Worm (Caenorhabditis elegans) whole organism, early embryonic: ENCODE results near the gene srz-101.

Source experiments
- B0310.2 ChIP-seq: sonication (generic microtip); optimal IDR thresholded peaks from 2 replicates; lab custom pipeline; 2016; ENCODE audit warnings: mild to moderate bottlenecking, missing genetic modification characterization, missing compliant biosample characterization
- aly-1 ChIP-seq: sonication (generic microtip); optimal IDR thresholded peaks from 2 replicates; lab custom pipeline; 2016; ENCODE audit warnings: missing genetic modification characterization, missing compliant biosample characterization
- ama-1 ChIP-seq: fragments of 150-350 bp; optimal IDR thresholded peaks from 2 replicates; lab custom pipeline; 2014
- flt-1 ChIP-seq: fragments of 200-800 bp; sonication (Bioruptor generic); IDR thresholded peaks from 2 replicates; pipeline ENCODE4 v1.3.6; 2022; ENCODE audit warnings: missing genetic modification characterization, missing compliant biosample characterization
- hmbx-1 ChIP-seq: sonication (generic microtip); optimal IDR thresholded peaks from 2 replicates; lab custom pipeline; 2016; ENCODE audit warnings: mild to moderate bottlenecking, missing genetic modification characterization, missing compliant biosample characterization
- hnd-1 ChIP-seq: sonication (generic microtip); optimal IDR thresholded peaks from 2 replicates; lab custom pipeline; 2016; ENCODE audit warnings: missing genetic modification characterization, missing compliant biosample characterization
- pes-1 ChIP-seq: fragments of 200-800 bp; sonication (Bioruptor generic); IDR thresholded peaks from 2 replicates; pipeline ENCODE4 v1.3.6; 2022; ENCODE audit warnings: missing genetic modification reagents, missing genetic modification characterization, missing compliant biosample characterization
- tbx-37 ChIP-seq: fragments of 200-800 bp; sonication (Bioruptor generic); conservative IDR thresholded peaks from 2 replicates; pipeline ENCODE4 v1.3.6; 2022; ENCODE audit warnings: missing genetic modification reagents, missing genetic modification characterization, missing compliant biosample characterization
- tra-4 ChIP-seq: sonication (generic microtip); optimal IDR thresholded peaks from 2 replicates; lab custom pipeline; 2017; ENCODE audit warnings: missing genetic modification characterization, missing compliant biosample characterization

DNA sequence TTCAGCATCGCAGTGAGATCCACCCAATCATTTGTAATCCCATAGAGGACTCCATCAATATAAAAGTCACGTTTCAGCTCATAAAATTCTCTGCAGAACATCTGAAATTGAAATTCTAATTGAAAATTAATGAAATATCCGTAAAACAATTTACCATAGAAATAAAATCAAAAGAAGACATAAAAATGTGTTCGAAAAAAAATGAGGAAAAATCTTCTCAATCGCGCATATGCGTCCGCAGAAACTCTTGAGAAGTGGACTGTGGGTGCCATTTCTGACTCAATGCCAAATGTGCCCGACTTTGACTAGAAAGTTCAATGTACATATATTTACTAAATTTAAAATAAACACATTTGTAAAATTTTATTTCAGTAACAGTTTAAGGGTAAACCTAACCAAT, 26.2 kb upstream of the srz-101 start, which contains the start of gene F14F8.9:
- TF ChIP-seq hmbx-1 (tag; lab: Kevin White, UChicago) (no peak), hnd-1 (no peak), ama-1 (lab: Kevin White, UChicago) (no peak), flt-1 (GFP tag; lab: Robert Waterston, UW) (no peak), pes-1 (GFP tag; lab: Robert Waterston, UW) (no peak), B0310.2 (tag; lab: Kevin White, UChicago) (no peak), tbx-37 (GFP tag; lab: Robert Waterston, UW) (no peak), tra-4 (no peak), aly-1 (tag; lab: Kevin White, UChicago) (no peak)
